Fruit fly (Drosophila melanogaster): ENCODE measurements around the gene Mcm2.

Gene Mcm2

dm6 chr3R:8224726-8225460 is 39.9 kb upstream of the Mcm2 start (continued):
- no peak for TF ChIP-seq kay (GFP tag; optimal IDR thresholded peaks at IDR 0.05)
- no peak for TF ChIP-seq Doc3 (GFP tag; IDR thresholded peaks at IDR 0.05; ENCODE audit: partially characterized antibody)
- TF ChIP-seq CG9437 (GFP tag; optimal IDR thresholded peaks at IDR 0.05): no peak
- no peak for TF ChIP-seq ash1 (GFP tag; optimal IDR thresholded peaks at IDR 0.05)
- TF ChIP-seq CG4424 (GFP tag; optimal IDR thresholded peaks at IDR 0.05): no peak
- peak; percentile 20 for TF ChIP-seq CG2678 (tag; optimal IDR thresholded peaks at IDR 0.05)
- TF ChIP-seq Spps (tag; optimal IDR thresholded peaks at IDR 0.05): peak; percentile 15
- no peak for TF ChIP-seq CG31388 (GFP tag; optimal IDR thresholded peaks at IDR 0.05)
- peak; percentile 41 for TF ChIP-seq CG11504 (tag; optimal IDR thresholded peaks at IDR 0.05)
- no peak for TF ChIP-seq zf30C (GFP tag; optimal IDR thresholded peaks at IDR 0.05)
- no peak for TF ChIP-seq ind (GFP tag; optimal IDR thresholded peaks at IDR 0.05)
- TF ChIP-seq Ssrp (tag; optimal IDR thresholded peaks at IDR 0.05): no peak
- no peak for TF ChIP-seq D19B (GFP tag; optimal IDR thresholded peaks at IDR 0.05)
- no peak for TF ChIP-seq Poxn (GFP tag; IDR thresholded peaks at IDR 0.05)
- peak; percentile 45 for TF ChIP-seq dmrt11E (tag; optimal IDR thresholded peaks at IDR 0.05)
- peak; percentile 27 for TF ChIP-seq unpg (GFP tag; optimal IDR thresholded peaks at IDR 0.05)
- TF ChIP-seq Pdp1 (GFP tag; optimal IDR thresholded peaks at IDR 0.05): no peak
- TF ChIP-seq gem (tag; optimal IDR thresholded peaks at IDR 0.05): peak; percentile 57
- no peak for TF ChIP-seq pan (optimal IDR thresholded peaks at IDR 0.05)
- TF ChIP-seq pan (GFP tag; optimal IDR thresholded peaks at IDR 0.05 in 1 of 2, IDR thresholded peaks at IDR 0.05 in 1 of 2): no peak
- TF ChIP-seq gro (GFP tag; optimal IDR thresholded peaks at IDR 0.05): no peak
- no peak for TF ChIP-seq Myb (GFP tag; optimal IDR thresholded peaks at IDR 0.05)
- TF ChIP-seq CG9932 (GFP tag; IDR thresholded peaks at IDR 0.05): no peak
- no peak for TF ChIP-seq CG5245 (GFP tag; optimal IDR thresholded peaks at IDR 0.05)
- no peak for TF ChIP-seq CG1602 (GFP tag; optimal IDR thresholded peaks at IDR 0.05)
- no peak for TF ChIP-seq Opbp (GFP tag; IDR thresholded peaks at IDR 0.05; ENCODE audit: partially characterized antibody)
- TF ChIP-seq CG30403 (GFP tag; optimal IDR thresholded peaks at IDR 0.05): peak; percentile 8
- no peak for TF ChIP-seq CG10431 (GFP tag; optimal IDR thresholded peaks at IDR 0.05)
- peak; percentile 29 for TF ChIP-seq Med (GFP tag)
- no peak for TF ChIP-seq hb (GFP tag; IDR thresholded peaks at IDR 0.05; ENCODE audit: partially characterized antibody)
- TF ChIP-seq phol (tag; optimal IDR thresholded peaks at IDR 0.05): peak; percentile 30
- no peak for TF ChIP-seq hbn (GFP tag; IDR thresholded peaks at IDR 0.05; ENCODE audit: partially characterized antibody)
- no peak for TF ChIP-seq CG43689 (GFP tag; IDR thresholded peaks at IDR 0.05)
- TF ChIP-seq trem (tag; optimal IDR thresholded peaks at IDR 0.05): peak; percentile 16
- TF ChIP-seq Max (GFP tag; optimal IDR thresholded peaks at IDR 0.05): no peak
- TF ChIP-seq Tbp (GFP tag; optimal IDR thresholded peaks at IDR 0.05): no peak
- TF ChIP-seq CG16815 (GFP tag; optimal IDR thresholded peaks at IDR 0.05): no peak
- TF ChIP-seq bsh (GFP tag; optimal IDR thresholded peaks at IDR 0.05): peak in 1 of 2 experiments; percentile 52
- no peak for TF ChIP-seq ap (GFP tag; IDR thresholded peaks at IDR 0.05)
- no peak for TF ChIP-seq CG34422 (GFP tag; IDR thresholded peaks at IDR 0.05)
- no peak for TF ChIP-seq CG4707 (GFP tag; optimal IDR thresholded peaks at IDR 0.05)
- peak; percentile 15 for TF ChIP-seq Asciz (GFP tag; optimal IDR thresholded peaks at IDR 0.05)
- peak; percentile 12 for TF ChIP-seq nmo (GFP tag; optimal IDR thresholded peaks at IDR 0.05)
- TF ChIP-seq btn (GFP tag; optimal IDR thresholded peaks at IDR 0.05): no peak
- TF ChIP-seq sima (GFP tag; optimal IDR thresholded peaks at IDR 0.05): no peak
- TF ChIP-seq ems (GFP tag; optimal IDR thresholded peaks at IDR 0.05): no peak
- TF ChIP-seq CG9609 (GFP tag; optimal IDR thresholded peaks at IDR 0.05): no peak
- TF ChIP-seq zen (tag; optimal IDR thresholded peaks at IDR 0.05): peak; percentile 9
- TF ChIP-seq Stat92E (GFP tag; optimal IDR thresholded peaks at IDR 0.05): no peak

Data from whole organism, embryonic.